Fruit fly (Drosophila melanogaster): Measurements from ENCODE around the gene Rad9.

The Rad9 gene

DNA sequence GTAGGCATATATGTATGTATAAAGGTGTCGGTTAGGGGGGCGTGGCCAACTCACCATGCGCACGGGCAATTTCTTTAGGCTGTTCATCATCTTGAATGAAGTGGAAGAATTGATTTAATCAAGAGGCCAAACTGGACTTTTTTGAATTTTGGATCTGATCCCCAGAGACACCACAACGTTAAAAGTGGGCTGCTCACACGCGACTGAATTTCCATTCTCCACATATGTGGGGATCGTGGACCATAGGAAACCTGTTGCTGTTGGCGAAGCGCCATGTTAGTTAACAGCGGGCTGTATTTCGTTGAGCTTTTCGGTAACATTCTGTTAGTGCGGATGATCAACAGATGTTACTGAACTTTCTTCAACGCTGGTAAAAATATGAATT is 25.7 kb upstream of the Rad9 start, which contains the start of gene CG3902 (continued):
- no peak for TF ChIP-seq CG6276 (GFP tag; optimal IDR thresholded peaks at IDR 0.05)
- no peak for TF ChIP-seq Gug (GFP tag; IDR thresholded peaks at IDR 0.05)
- no peak for TF ChIP-seq CG10669 (GFP tag; optimal IDR thresholded peaks at IDR 0.05)
- peak; percentile 75 for TF ChIP-seq CG6854 (GFP tag; optimal IDR thresholded peaks at IDR 0.05)
- peak; percentile 14 for TF ChIP-seq Eip75B (GFP tag; optimal IDR thresholded peaks at IDR 0.05)
- TF ChIP-seq ss (GFP tag; optimal IDR thresholded peaks at IDR 0.05) = peak; percentile 38 to 77
- TF ChIP-seq CG4318 (GFP tag; optimal IDR thresholded peaks at IDR 0.05) = no peak
- TF ChIP-seq CG1621 (tag; optimal IDR thresholded peaks at IDR 0.05) = no peak
- TF ChIP-seq acj6 (GFP tag; optimal IDR thresholded peaks at IDR 0.05) = no peak
- no peak for TF ChIP-seq Hr4 (GFP tag; optimal IDR thresholded peaks at IDR 0.05)
- no peak for TF ChIP-seq Sox14 (GFP tag; optimal IDR thresholded peaks at IDR 0.05)
- TF ChIP-seq fkh (GFP tag; optimal IDR thresholded peaks at IDR 0.05) = no peak
- no peak for TF ChIP-seq achi (GFP tag; optimal IDR thresholded peaks at IDR 0.05)
- no peak for TF ChIP-seq Sox15 (GFP tag; optimal IDR thresholded peaks at IDR 0.05)
- TF ChIP-seq pdm3 (GFP tag; optimal IDR thresholded peaks at IDR 0.05) = no peak
- no peak for TF ChIP-seq CG11762 (GFP tag; optimal IDR thresholded peaks at IDR 0.05; ENCODE audit: insufficient read depth)
- no peak for TF ChIP-seq CG3919 (GFP tag; optimal IDR thresholded peaks at IDR 0.05)
- no peak for TF ChIP-seq CG3032 (tag; optimal IDR thresholded peaks at IDR 0.05)
- TF ChIP-seq eg (GFP tag; IDR thresholded peaks at IDR 0.05) = peak; percentile 59; the same call in 1 of the 3 replicates
- no peak for TF ChIP-seq CG6792 (GFP tag; optimal IDR thresholded peaks at IDR 0.05)
- no peak for TF ChIP-seq spab (GFP tag; optimal IDR thresholded peaks at IDR 0.05)
- TF ChIP-seq CG7368 (GFP tag; optimal IDR thresholded peaks at IDR 0.05) = no peak
- peak; percentile 44; the same call in 1 of the 3 replicates for TF ChIP-seq CG8119 (GFP tag; IDR thresholded peaks at IDR 0.05)
- no peak for TF ChIP-seq CG11902 (GFP tag; optimal IDR thresholded peaks at IDR 0.05)
- TF ChIP-seq CG32006 (GFP tag; optimal IDR thresholded peaks at IDR 0.05) = no peak

DNA sequence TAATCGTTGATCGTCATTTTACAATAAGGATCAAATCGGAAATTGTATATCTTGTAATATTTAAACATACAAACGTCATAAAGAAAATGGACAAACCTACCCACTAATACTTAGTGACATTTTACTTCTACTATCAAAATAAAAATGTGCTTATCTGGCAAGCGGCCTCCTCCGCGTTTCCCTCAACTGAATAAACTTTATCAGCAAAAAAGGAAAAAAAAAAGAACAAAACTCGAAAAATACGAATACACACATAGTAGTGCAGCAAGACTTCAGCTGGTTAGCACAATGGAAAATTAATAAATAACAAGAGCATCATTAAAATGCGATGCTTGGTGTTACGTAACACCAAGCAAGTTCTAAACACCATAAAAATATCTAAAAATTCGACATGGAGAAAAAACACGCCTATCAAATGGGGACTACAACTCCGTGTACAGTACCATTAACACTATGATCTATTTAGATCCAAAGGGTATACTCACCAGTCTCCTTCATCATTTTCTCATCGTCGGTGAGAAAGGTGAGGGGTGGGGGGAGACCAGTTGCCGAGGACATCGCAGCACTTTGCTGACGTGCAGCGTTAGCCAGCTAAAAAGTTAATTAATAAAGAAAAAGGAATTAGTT is 25.2 kb upstream of the Rad9 start:
- TF ChIP-seq esn (GFP tag; optimal IDR thresholded peaks at IDR 0.05) (no peak), vri (GFP tag; optimal IDR thresholded peaks at IDR 0.05) (peak; percentile 77), CG6276 (GFP tag; optimal IDR thresholded peaks at IDR 0.05) (no peak)

DNA sequence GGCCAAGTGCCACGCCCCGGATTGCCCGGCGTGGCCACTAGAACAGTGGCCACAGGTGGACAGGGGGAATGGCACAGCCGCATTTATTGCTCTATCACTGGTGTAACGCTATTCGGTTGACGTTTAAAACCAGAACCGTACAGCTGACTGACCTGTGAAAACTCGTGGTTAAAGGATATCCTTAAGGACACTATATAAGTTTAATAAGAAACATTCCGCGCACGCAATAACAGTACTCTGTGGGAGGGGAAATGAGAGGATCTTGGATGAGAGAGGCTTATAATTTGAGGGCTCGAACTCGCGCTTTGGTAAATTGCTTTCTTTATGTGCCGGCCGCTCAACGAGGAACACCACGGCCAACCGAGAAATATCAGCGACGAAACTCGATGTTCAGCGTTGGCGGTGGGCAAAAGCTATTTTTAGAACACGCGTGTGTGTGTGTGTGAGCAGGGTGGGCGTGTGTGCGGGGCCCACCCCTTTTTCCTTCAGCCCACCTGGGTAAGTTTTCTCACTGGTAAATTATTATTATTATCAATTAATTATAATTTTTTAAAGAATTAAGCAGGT is 24.0 kb upstream of the Rad9 start:
- TF ChIP-seq svp (GFP tag) (peak; percentile 88), ss (GFP tag; optimal IDR thresholded peaks at IDR 0.05) (peak; percentile 40 to 56), vri (GFP tag; optimal IDR thresholded peaks at IDR 0.05) (peak; percentile 27), CG6854 (GFP tag; optimal IDR thresholded peaks at IDR 0.05) (peak; percentile 15), CG31627 (GFP tag; optimal IDR thresholded peaks at IDR 0.05) (no peak), CG9139 (GFP tag; optimal IDR thresholded peaks at IDR 0.05) (no peak), dac (GFP tag; optimal IDR thresholded peaks at IDR 0.05) (no peak), CG1621 (tag; optimal IDR thresholded peaks at IDR 0.05) (peak; percentile 47), CG6808 (GFP tag; optimal IDR thresholded peaks at IDR 0.05) (peak; percentile 10), cyc (GFP tag; optimal IDR thresholded peaks at IDR 0.05) (no peak)

DNA sequence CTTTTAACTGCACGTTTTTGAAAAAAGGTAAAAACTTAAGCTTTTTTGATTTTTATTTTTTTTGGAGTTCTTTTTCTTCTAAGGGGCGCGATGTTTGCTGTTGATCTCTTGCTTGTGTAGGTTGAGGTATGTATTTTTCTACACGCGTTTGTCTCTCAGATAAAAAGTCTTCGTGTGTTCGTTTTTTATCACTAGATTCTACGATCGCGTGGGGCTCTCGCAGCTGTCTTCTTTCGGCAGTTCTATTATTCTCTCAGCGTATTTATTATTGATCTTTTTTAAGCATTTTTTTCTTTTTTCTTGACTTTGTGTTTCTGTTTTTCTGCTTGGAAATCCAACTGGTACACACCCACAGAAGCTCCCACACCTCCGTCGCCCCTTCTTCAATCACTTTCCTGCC is 22.7 kb upstream of the Rad9 start:
- no peak for TF ChIP-seq ss (GFP tag; optimal IDR thresholded peaks at IDR 0.05)
- TF ChIP-seq CG3919 (GFP tag; optimal IDR thresholded peaks at IDR 0.05) = no peak
- peak; percentile 67 for TF ChIP-seq CG6276 (GFP tag; optimal IDR thresholded peaks at IDR 0.05)
- TF ChIP-seq CG8119 (GFP tag; IDR thresholded peaks at IDR 0.05) = peak; percentile 24; the same call in 1 of the 3 replicates
- peak; percentile 24 for TF ChIP-seq fkh (GFP tag; optimal IDR thresholded peaks at IDR 0.05)
- peak; percentile 79; the same call in 1 of the 3 replicates for TF ChIP-seq CG6163 (GFP tag; IDR thresholded peaks at IDR 0.05)
- TF ChIP-seq eg (GFP tag; IDR thresholded peaks at IDR 0.05) = peak; percentile 59; the same call in 1 of the 3 replicates
- TF ChIP-seq salr (GFP tag; optimal IDR thresholded peaks at IDR 0.05) = no peak
- TF ChIP-seq CG8319 (GFP tag; optimal IDR thresholded peaks at IDR 0.05) = no peak
- peak; percentile 25 for TF ChIP-seq spab (GFP tag; optimal IDR thresholded peaks at IDR 0.05)
- peak; percentile 44; the same call in 1 of the 2 replicates for TF ChIP-seq CG15336 (GFP tag; IDR thresholded peaks at IDR 0.05)
- no peak for TF ChIP-seq Met (GFP tag; optimal IDR thresholded peaks at IDR 0.05)
